Worm (Caenorhabditis elegans) whole organism, L3 larva: ENCODE data around the gene arx-3.

Source experiments
- ZK546.5 ChIP-seq: sonication (generic microtip); optimal IDR thresholded peaks from 2 replicates; lab custom pipeline; 2017; ENCODE audit warnings: missing biosample characterization, missing genetic modification characterization
- aly-2 ChIP-seq: fragments of 150-350 bp; optimal IDR thresholded peaks from 2 replicates; lab custom pipeline; 2014; ENCODE audit warnings: missing biosample characterization, missing genetic modification characterization
- elt-1 ChIP-seq: fragments of 150-350 bp; optimal IDR thresholded peaks from 2 replicates; lab custom pipeline; 2014; ENCODE audit warnings: missing biosample characterization, missing genetic modification characterization
- fkh-10 ChIP-seq: sonication (generic microtip); optimal IDR thresholded peaks from 2 replicates; lab custom pipeline; 2017; ENCODE audit warnings: missing biosample characterization, missing genetic modification reagents, missing genetic modification characterization
- nfya-1 ChIP-seq: sonication (generic microtip); optimal IDR thresholded peaks from 2 replicates; lab custom pipeline; 2017; ENCODE audit warnings: missing genetic modification characterization, mild to moderate bottlenecking, missing compliant biosample characterization, antibody characterized with exemption, moderate library complexity; ENCODE audit not compliant: insufficient read depth
- nhr-11 ChIP-seq: fragments of 150-350 bp; optimal IDR thresholded peaks from 2 replicates; lab custom pipeline; 2014; ENCODE audit warnings: missing biosample characterization, missing genetic modification characterization
- nhr-23 ChIP-seq: fragments of 150-350 bp; optimal IDR thresholded peaks from 2 replicates; lab custom pipeline; 2014; ENCODE audit warnings: missing biosample characterization, missing genetic modification reagents, missing genetic modification characterization
- nhr-25 ChIP-seq: sonication (generic microtip); optimal IDR thresholded peaks from 2 replicates; lab custom pipeline; 2017; ENCODE audit warnings: missing biosample characterization, missing genetic modification characterization
- nhr-43 ChIP-seq: sonication (generic microtip); optimal IDR thresholded peaks from 2 replicates; lab custom pipeline; 2016; ENCODE audit warnings: mild to moderate bottlenecking, missing genetic modification characterization, missing compliant biosample characterization; ENCODE audit not compliant: poor library complexity, severe bottlenecking
- pqm-1 ChIP-seq: fragments of 150-350 bp; optimal IDR thresholded peaks from 2 replicates; lab custom pipeline; 2017; ENCODE audit warnings: missing biosample characterization, missing genetic modification characterization, inconsistent platforms
- snpc-4 ChIP-seq: fragments of 150-350 bp; optimal IDR thresholded peaks from 2 replicates; lab custom pipeline; 2014; ENCODE audit warnings: missing biosample characterization, missing genetic modification characterization
- zag-1 ChIP-seq: fragments of 150-350 bp; optimal IDR thresholded peaks from 2 replicates; lab custom pipeline; 2014; ENCODE audit warnings: missing biosample characterization, missing genetic modification characterization

DNA sequence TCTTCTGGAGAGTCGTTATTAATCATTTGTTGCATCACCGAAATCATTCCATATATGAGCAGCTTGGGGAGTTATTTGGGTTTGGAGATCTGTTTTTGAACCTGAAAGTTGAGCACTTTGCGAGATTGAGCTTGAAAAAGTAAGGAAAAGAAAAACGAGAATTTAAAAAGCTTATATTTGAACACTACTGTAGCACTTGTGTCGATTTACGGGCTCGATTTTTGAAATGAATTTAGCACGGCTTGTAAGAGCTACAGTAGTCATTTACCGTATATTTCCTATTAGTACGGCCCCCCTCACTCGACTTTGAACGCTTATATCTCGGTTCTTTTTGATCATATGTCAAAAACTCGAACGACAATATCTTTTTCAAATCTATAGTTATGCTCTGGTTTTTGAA lies 26.0 kb upstream of the arx-3 start, which contains the start of gene nob-1:
- TF ChIP-seq nhr-25 (no peak), nhr-43 (tag; lab: Kevin White, UChicago) (no peak), elt-1 (no peak), ZK546.5 (tag; lab: Kevin White, UChicago) (no peak), aly-2 (no peak), nhr-11 (tag; lab: Kevin White, UChicago) (no peak), pqm-1 (tag; lab: Kevin White, UChicago) (no peak), fkh-10 (no peak), nhr-23 (no peak), zag-1 (no peak), nfya-1 (tag; lab: Kevin White, UChicago) (no peak), snpc-4 (tag; lab: Kevin White, UChicago) (no peak)
